Worm (Caenorhabditis elegans): Measurements from ENCODE around the gene F56D5.9.

DNA sequence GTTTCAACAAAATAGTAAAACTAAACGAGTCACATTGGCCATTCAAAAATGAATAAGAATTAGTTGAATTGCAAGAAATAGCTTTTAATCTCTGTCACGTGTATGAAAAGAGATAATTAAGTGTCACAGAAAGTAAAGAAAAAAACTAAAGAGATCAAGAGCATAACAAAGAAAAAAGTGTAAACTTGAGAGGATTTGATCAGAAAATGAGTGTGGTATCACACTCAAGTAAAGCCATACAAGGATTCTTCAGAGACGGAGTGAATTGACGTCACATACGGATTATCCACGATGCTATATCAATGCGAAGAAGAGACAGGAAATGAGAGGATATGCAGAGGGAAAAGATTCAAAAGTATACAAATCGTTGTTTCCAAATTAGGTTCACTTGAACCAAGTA, 47.0 kb upstream of the F56D5.9 start:
- no peak for TF ChIP-seq unc-39 (tag; optimal IDR thresholded peaks at IDR 0.05)
- TF ChIP-seq nhr-25 (tag; optimal IDR thresholded peaks at IDR 0.05) = no peak
- no peak for TF ChIP-seq fos-1 (tag; optimal IDR thresholded peaks at IDR 0.05)
- no peak for TF ChIP-seq ceh-9 (tag; optimal IDR thresholded peaks at IDR 0.05)
- no peak for TF ChIP-seq nhr-76 (tag; optimal IDR thresholded peaks at IDR 0.05)
- no peak for TF ChIP-seq ztf-11 (tag; optimal IDR thresholded peaks at IDR 0.05)
- no peak for TF ChIP-seq fkh-10 (GFP tag; optimal IDR thresholded peaks at IDR 0.05)

All from whole organism, L3 larva.